Worm (Caenorhabditis elegans): ENCODE results near the gene Y32F6A.5.

- TF ChIP-seq ama-1 (optimal IDR thresholded peaks at IDR 0.05): no peak
- no peak for TF ChIP-seq B0310.2 (tag; optimal IDR thresholded peaks at IDR 0.05)
- TF ChIP-seq pes-1 (GFP tag; IDR thresholded peaks at IDR 0.05): no peak
Observed at ce11 chrV:10491443-10491842, 38.0 kb upstream of the Y32F6A.5 start, which contains the start of gene aqp-5.

All from whole organism, early embryonic.